Fruit fly (Drosophila melanogaster) whole organism, embryonic: ENCODE measurements around the gene wds.

ENCODE experiments used
- Abd-B ChIP-seq: fragments of 200-800 bp; sonication (Bioruptor generic); optimal IDR thresholded peaks from 2 replicates; lab custom pipeline; 2018; ENCODE audit warnings: missing biosample characterization, mild to moderate bottlenecking, missing genetic modification characterization, moderate library complexity
- B-H2 ChIP-seq: fragments of 200-800 bp; sonication (Bioruptor generic); optimal IDR thresholded peaks from 2 replicates; lab custom pipeline; 2018; ENCODE audit warnings: missing biosample characterization, mild to moderate bottlenecking, missing genetic modification characterization
- CG10565 ChIP-seq: fragments of 200-800 bp; sonication (Bioruptor generic); optimal IDR thresholded peaks from 3 replicates; lab custom pipeline; 2016; ENCODE audit warnings: missing biosample characterization, mild to moderate bottlenecking, missing genetic modification characterization
- CG11504 ChIP-seq: fragments of 200-800 bp; sonication (Bioruptor generic); optimal IDR thresholded peaks from 3 replicates; lab custom pipeline; 2019; ENCODE audit warnings: missing biosample characterization, mild to moderate bottlenecking, missing genetic modification characterization, moderate library complexity
- CG11695 ChIP-seq: fragments of 200-800 bp; sonication (Bioruptor generic); IDR thresholded peaks from 3 replicates; pipeline ENCODE4 v1.3.6; 2022; ENCODE audit warnings: missing biosample characterization, missing genetic modification characterization
- CG11696 ChIP-seq: fragments of 200-800 bp; sonication (Bioruptor generic); IDR thresholded peaks from 2 replicates; pipeline ENCODE4 v1.3.6; 2022; ENCODE audit warnings: missing biosample characterization, missing genetic modification characterization
- CG12155 ChIP-seq: fragments of 200-800 bp; sonication (Bioruptor generic); optimal IDR thresholded peaks from 3 replicates; lab custom pipeline; 2016; ENCODE audit warnings: missing biosample characterization, missing genetic modification characterization
- CG15011 ChIP-seq: fragments of 200-800 bp; sonication (Bioruptor generic); optimal IDR thresholded peaks from 3 replicates; lab custom pipeline; 2018; ENCODE audit warnings: missing biosample characterization, mild to moderate bottlenecking, missing genetic modification characterization
- CG1529 ChIP-seq: fragments of 200-800 bp; sonication (Bioruptor generic); optimal IDR thresholded peaks from 3 replicates; lab custom pipeline; 2018; ENCODE audit warnings: missing biosample characterization, missing genetic modification characterization
- CG16813 ChIP-seq: fragments of 200-800 bp; sonication (Bioruptor generic); IDR thresholded peaks from 3 replicates; pipeline ENCODE4 v1.3.6; 2022; ENCODE audit warnings: missing biosample characterization, missing genetic modification characterization; ENCODE audit not compliant: partially characterized antibody
- CG17802 ChIP-seq: fragments of 200-800 bp; sonication (Bioruptor generic); optimal IDR thresholded peaks from 2 replicates; lab custom pipeline; 2018; ENCODE audit warnings: missing biosample characterization, mild to moderate bottlenecking, missing genetic modification characterization, moderate library complexity
- CG17829 ChIP-seq: fragments of 200-800 bp; optimal IDR thresholded peaks from 2 replicates; lab custom pipeline; 2019; ENCODE audit warnings: missing biosample characterization, mild to moderate bottlenecking, missing genetic modification characterization, moderate library complexity
- CG18476 ChIP-seq: fragments of 200-800 bp; sonication (Bioruptor generic); optimal IDR thresholded peaks from 2 replicates; lab custom pipeline; 2016; ENCODE audit warnings: missing biosample characterization, mild to moderate bottlenecking, missing genetic modification characterization
- CG30020 ChIP-seq: fragments of 200-800 bp; optimal IDR thresholded peaks from 2 replicates; lab custom pipeline; 2019; ENCODE audit warnings: missing biosample characterization, mild to moderate bottlenecking, missing genetic modification characterization, moderate library complexity
- CG31388 ChIP-seq: fragments of 200-800 bp; sonication (Bioruptor generic); optimal IDR thresholded peaks from 2 replicates; lab custom pipeline; 2016; ENCODE audit warnings: missing biosample characterization, missing genetic modification characterization
- CG42726 ChIP-seq: fragments of 200-800 bp; sonication (Bioruptor generic); IDR thresholded peaks from 2 replicates; pipeline ENCODE4 v1.3.6; 2022; ENCODE audit warnings: missing biosample characterization, missing genetic modification characterization; ENCODE audit not compliant: partially characterized antibody
- CG7745 ChIP-seq: fragments of 200-800 bp; sonication (Bioruptor generic); optimal IDR thresholded peaks from 2 replicates; lab custom pipeline; 2018; ENCODE audit warnings: missing biosample characterization, mild to moderate bottlenecking, missing genetic modification characterization, moderate library complexity
- CG8281 ChIP-seq: fragments of 200-800 bp; sonication (Bioruptor generic); optimal IDR thresholded peaks from 2 replicates; lab custom pipeline; 2018; ENCODE audit warnings: missing biosample characterization, mild to moderate bottlenecking, missing genetic modification characterization, moderate library complexity
- Camta ChIP-seq: fragments of 200-800 bp; sonication (Bioruptor generic); optimal IDR thresholded peaks from 2 replicates; lab custom pipeline; 2016; ENCODE audit warnings: missing biosample characterization, missing genetic modification characterization
- CkIIα-i1 ChIP-seq: fragments of 200-800 bp; sonication (Bioruptor generic); IDR thresholded peaks from 2 replicates; pipeline ENCODE4 v1.3.6; 2022; ENCODE audit warnings: missing biosample characterization, missing genetic modification characterization
- Dfd ChIP-seq, 2 experiments: fragments of >200 bp; optimal IDR thresholded peaks; 2 replicates each; lab custom pipeline; 2017; ENCODE audit warnings: missing biosample characterization in 2 of 2, missing genetic modification characterization in 2 of 2
- H15 ChIP-seq: fragments of 200-800 bp; sonication (Bioruptor generic); IDR thresholded peaks from 3 replicates; pipeline ENCODE4 v1.3.6; 2022; ENCODE audit warnings: missing biosample characterization, missing genetic modification characterization
- Hand ChIP-seq: fragments of 200-800 bp; sonication (Bioruptor generic); optimal IDR thresholded peaks from 2 replicates; lab custom pipeline; 2017; ENCODE audit warnings: mild to moderate bottlenecking, missing biosample characterization, missing genetic modification reagents, missing genetic modification characterization
- HmgZ ChIP-seq: fragments of 200-800 bp; sonication (Bioruptor generic); optimal IDR thresholded peaks from 2 replicates; lab custom pipeline; 2018; ENCODE audit warnings: missing biosample characterization, mild to moderate bottlenecking, missing genetic modification characterization
- NC2β ChIP-seq: fragments of 200-800 bp; sonication (Bioruptor generic); optimal IDR thresholded peaks from 2 replicates; lab custom pipeline; 2016; ENCODE audit warnings: missing biosample characterization, missing genetic modification characterization
- Ravus ChIP-seq: fragments of 200-800 bp; sonication (Bioruptor generic); IDR thresholded peaks from 2 replicates; pipeline ENCODE4 v1.3.6; 2022; ENCODE audit warnings: missing biosample characterization, missing genetic modification characterization
- Sry-β ChIP-seq: fragments of 200-800 bp; sonication (Bioruptor generic); optimal IDR thresholded peaks from 2 replicates; lab custom pipeline; 2018; ENCODE audit warnings: missing biosample characterization, mild to moderate bottlenecking, missing genetic modification characterization, moderate library complexity
- abd-A ChIP-seq: fragments of 200-800 bp; sonication (Bioruptor generic); optimal IDR thresholded peaks from 3 replicates; lab custom pipeline; 2019; ENCODE audit warnings: missing biosample characterization, mild to moderate bottlenecking, missing genetic modification characterization, moderate library complexity
- amos ChIP-seq: fragments of 200-800 bp; sonication (Bioruptor generic); IDR thresholded peaks from 2 replicates; pipeline ENCODE4 v1.3.6; 2022; ENCODE audit warnings: missing biosample characterization, missing genetic modification characterization; ENCODE audit not compliant: partially characterized antibody
- az2 ChIP-seq: fragments of 200-800 bp; sonication (Bioruptor generic); optimal IDR thresholded peaks from 3 replicates; lab custom pipeline; 2016; ENCODE audit warnings: missing biosample characterization, missing genetic modification characterization
- ci ChIP-seq: fragments of 200-800 bp; sonication (Bioruptor generic); IDR thresholded peaks from 3 replicates; pipeline ENCODE4 v1.3.6; 2022; ENCODE audit warnings: missing biosample characterization, missing genetic modification characterization
- disco-r ChIP-seq: fragments of 200-800 bp; sonication (Bioruptor generic); optimal IDR thresholded peaks from 2 replicates; lab custom pipeline; 2016; ENCODE audit warnings: missing biosample characterization, missing genetic modification characterization
- ems ChIP-seq: fragments of 200-800 bp; sonication (Bioruptor generic); optimal IDR thresholded peaks from 3 replicates; lab custom pipeline; 2016; ENCODE audit warnings: missing biosample characterization, missing genetic modification characterization
- eve ChIP-seq, 2 experiments: fragments of >200 bp; optimal IDR thresholded peaks; 2 replicates each; lab custom pipeline; 2017; ENCODE audit warnings: missing biosample characterization in 2 of 2, missing genetic modification characterization in 2 of 2
- ewg ChIP-seq: fragments of 200-800 bp; sonication (Bioruptor generic); optimal IDR thresholded peaks from 3 replicates; lab custom pipeline; 2017; ENCODE audit warnings: mild to moderate bottlenecking, missing biosample characterization, missing genetic modification reagents, missing genetic modification characterization
- fd102C ChIP-seq: fragments of 200-800 bp; sonication (Bioruptor generic); optimal IDR thresholded peaks from 2 replicates; lab custom pipeline; 2018; ENCODE audit warnings: missing biosample characterization, mild to moderate bottlenecking, missing genetic modification characterization, moderate library complexity
- jigr1 ChIP-seq: fragments of 200-800 bp; sonication (Bioruptor generic); IDR thresholded peaks from 3 replicates; pipeline ENCODE4 v1.3.6; 2022; ENCODE audit warnings: missing biosample characterization, missing genetic modification characterization
- jumu ChIP-seq: fragments of 200-800 bp; sonication (Bioruptor generic); optimal IDR thresholded peaks from 3 replicates; lab custom pipeline; 2016; ENCODE audit warnings: missing biosample characterization, missing genetic modification characterization
- klu ChIP-seq: fragments of 200-800 bp; sonication (Bioruptor generic); IDR thresholded peaks from 2 replicates; pipeline ENCODE4 v1.3.6; 2022; ENCODE audit warnings: missing biosample characterization, missing genetic modification characterization
- mld ChIP-seq: fragments of 200-800 bp; sonication (Bioruptor generic); IDR thresholded peaks from 3 replicates; pipeline ENCODE4 v1.3.6; 2022; ENCODE audit warnings: missing biosample characterization, missing genetic modification characterization; ENCODE audit not compliant: partially characterized antibody
- nom ChIP-seq: fragments of 200-800 bp; sonication (Bioruptor generic); optimal IDR thresholded peaks from 2 replicates; lab custom pipeline; 2017; ENCODE audit warnings: missing biosample characterization, missing genetic modification characterization, mild to moderate bottlenecking, moderate library complexity, missing genetic modification reagents
- org-1 ChIP-seq: fragments of 200-800 bp; sonication (Bioruptor generic); optimal IDR thresholded peaks from 2 replicates; lab custom pipeline; 2017; ENCODE audit warnings: missing biosample characterization, missing genetic modification characterization
- otp ChIP-seq: fragments of 200-800 bp; sonication (Bioruptor generic); IDR thresholded peaks from 3 replicates; pipeline ENCODE4, ENCODE4 v1.3.6; 2022; ENCODE audit warnings: missing biosample characterization, missing genetic modification characterization
- pan ChIP-seq, 4 experiments: fragments of >200 bp in 3 of 4; fragments of 200-800 bp in 1 of 4; sonication (Bioruptor generic) in 1 of 4; optimal IDR thresholded peaks in 3 of 4; IDR thresholded peaks in 1 of 4; 2 replicates each; pipeline versions ENCODE4 v1.3.6 to Lab custom; 2017 to 2022; ENCODE audit warnings: missing biosample characterization in 2 of 4, missing genetic modification characterization in 2 of 4, mixed read lengths in 1 of 4
- pb ChIP-seq: fragments of 200-800 bp; sonication (Bioruptor generic); optimal IDR thresholded peaks from 3 replicates; lab custom pipeline; 2016; ENCODE audit warnings: missing biosample characterization, missing genetic modification characterization
- stc ChIP-seq: fragments of 200-800 bp; sonication (Bioruptor generic); IDR thresholded peaks from 2 replicates; pipeline ENCODE4 v1.3.6; 2022; ENCODE audit warnings: missing biosample characterization, missing genetic modification characterization
- trem ChIP-seq: fragments of 200-800 bp; optimal IDR thresholded peaks from 3 replicates; lab custom pipeline; 2019; ENCODE audit warnings: missing biosample characterization, mild to moderate bottlenecking, missing genetic modification characterization, moderate library complexity
- wek ChIP-seq: fragments of 200-800 bp; sonication (Bioruptor generic); optimal IDR thresholded peaks from 3 replicates; lab custom pipeline; 2018; ENCODE audit warnings: missing biosample characterization, mild to moderate bottlenecking, missing genetic modification characterization, moderate library complexity

Gene wds

dm6 chrX:2581793-2582503 is 3.8 kb upstream of the wds start (continued):
- no peak for TF ChIP-seq fd102C (GFP tag; lab: Kevin White, UChicago)
- TF ChIP-seq ci (GFP tag; lab: Robert Waterston, UW), result peak; percentile 84
- TF ChIP-seq CG15011 (GFP tag; lab: Kevin White, UChicago), result peak; percentile 59
- TF ChIP-seq otp (GFP tag; lab: Robert Waterston, UW), result peak; percentile 65; the same call in 2 of the 3 replicates
- TF ChIP-seq amos (GFP tag; lab: Robert Waterston, UW), result no peak
- peak; percentile 1 for TF ChIP-seq CG17829 (tag; lab: Kevin White, UChicago)
- peak; percentile 51 for TF ChIP-seq Ravus (GFP tag; lab: Robert Waterston, UW)
- no peak for TF ChIP-seq eve (GFP tag; optimal IDR thresholded peaks at IDR 0.05; lab: Kevin White, UChicago)
- peak; percentile 40 for TF ChIP-seq NC2β (GFP tag; lab: Kevin White, UChicago)
- no peak for TF ChIP-seq CG42726
- TF ChIP-seq ewg, result peak; percentile 59
- TF ChIP-seq HmgZ, result peak; percentile 51
- peak; percentile 66 for TF ChIP-seq CG12155
- 0 out of 2 replicates have a peak, but pooled peaks have one; percentile 32 for TF ChIP-seq CkIIα-i1 (GFP tag; lab: Robert Waterston, UW)
- peak; percentile 25 for TF ChIP-seq wek (GFP tag; lab: Kevin White, UChicago)
- no peak for TF ChIP-seq Dfd (GFP tag; optimal IDR thresholded peaks at IDR 0.05; lab: Kevin White, UChicago)
- no peak for TF ChIP-seq CG30020
- TF ChIP-seq Camta (GFP tag; lab: Kevin White, UChicago), result peak; percentile 46
- TF ChIP-seq CG11504 (tag; lab: Kevin White, UChicago), result peak; percentile 77
- no peak for TF ChIP-seq mld
- peak; percentile 51; the same call in 1 of the 3 replicates for TF ChIP-seq H15 (GFP tag; lab: Robert Waterston, UW)
- TF ChIP-seq jigr1, result no peak
- peak; percentile 19 for TF ChIP-seq CG8281
- TF ChIP-seq CG11696, result 0 out of 2 replicates have a peak, but pooled peaks have one; percentile 29
- peak; percentile 68 for TF ChIP-seq klu (GFP tag; lab: Robert Waterston, UW)
- no peak for TF ChIP-seq CG16813 (GFP tag; lab: Robert Waterston, UW)
- no peak for TF ChIP-seq CG17802 (tag; lab: Kevin White, UChicago)
- peak; percentile 38 for TF ChIP-seq CG31388 (GFP tag; lab: Kevin White, UChicago)
- TF ChIP-seq stc, result peak; percentile 77
- no peak for TF ChIP-seq nom (GFP tag; lab: Kevin White, UChicago)
- peak; percentile 50 for TF ChIP-seq Abd-B (GFP tag; lab: Kevin White, UChicago)
- TF ChIP-seq Sry-β, result no peak
- peak; percentile 82 for TF ChIP-seq ems
- no peak for TF ChIP-seq CG7745 (tag; lab: Kevin White, UChicago)
- TF ChIP-seq jumu (GFP tag; lab: Kevin White, UChicago), result peak; percentile 62
- peak; percentile 33 for TF ChIP-seq abd-A (tag; lab: Kevin White, UChicago)
- TF ChIP-seq pan (optimal IDR thresholded peaks at IDR 0.05; lab: Kevin White, UChicago), result no peak
- TF ChIP-seq pan (GFP tag; optimal IDR thresholded peaks at IDR 0.05 in 1 of 2, IDR thresholded peaks at IDR 0.05 in 1 of 2), result peak in 1 of 2 experiments; percentile 85
- TF ChIP-seq trem (tag; lab: Kevin White, UChicago), result no peak
- peak; percentile 13 for TF ChIP-seq B-H2
- peak; percentile 79 for TF ChIP-seq Hand
- peak; percentile 77 for TF ChIP-seq org-1 (GFP tag; lab: Kevin White, UChicago)
- TF ChIP-seq pb (GFP tag; lab: Kevin White, UChicago), result peak; percentile 67
- peak; percentile 58 for TF ChIP-seq az2 (GFP tag; lab: Kevin White, UChicago)
- peak; percentile 81; the same call in 2 of the 3 replicates for TF ChIP-seq CG11695 (GFP tag; lab: Robert Waterston, UW)
- peak; percentile 8 for TF ChIP-seq disco-r (GFP tag; lab: Kevin White, UChicago)
- peak; percentile 66 for TF ChIP-seq CG18476 (GFP tag; lab: Kevin White, UChicago)
- TF ChIP-seq CG1529 (GFP tag; lab: Kevin White, UChicago), result no peak
- TF ChIP-seq CG10565 (GFP tag; lab: Kevin White, UChicago), result no peak
